Fruit fly (Drosophila melanogaster) whole organism, embryonic: ENCODE measurements around the gene CG7182.
A peak's percentile ranks its signal among the peaks of the same experiment; 100 is the strongest.

Experiments used
- BEAF-32 ChIP-seq: fragments of 200-800 bp; sonication (Bioruptor generic); optimal IDR thresholded peaks from 3 replicates; lab custom pipeline; 2017; ENCODE audit warnings: missing biosample characterization, missing genetic modification characterization, mild to moderate bottlenecking, moderate library complexity, missing genetic modification reagents
- Bdp1 ChIP-seq: fragments of 200-800 bp; sonication (Bioruptor generic); optimal IDR thresholded peaks from 3 replicates; lab custom pipeline; 2016; ENCODE audit warnings: missing biosample characterization, missing genetic modification characterization
- CG10267 ChIP-seq: fragments of 200-800 bp; sonication (Bioruptor generic); optimal IDR thresholded peaks from 2 replicates; lab custom pipeline; 2018; ENCODE audit warnings: missing biosample characterization, mild to moderate bottlenecking, missing genetic modification characterization, moderate library complexity
- CG10431 ChIP-seq: fragments of 200-800 bp; sonication (Bioruptor generic); optimal IDR thresholded peaks from 3 replicates; lab custom pipeline; 2018; ENCODE audit warnings: missing biosample characterization, mild to moderate bottlenecking, missing genetic modification characterization
- CG11398 ChIP-seq: fragments of 200-800 bp; sonication (Bioruptor generic); optimal IDR thresholded peaks from 2 replicates; lab custom pipeline; 2016; ENCODE audit warnings: missing biosample characterization, missing genetic modification characterization
- CG12219 ChIP-seq: fragments of 200-800 bp; sonication (Bioruptor generic); optimal IDR thresholded peaks from 3 replicates; lab custom pipeline; 2018; ENCODE audit warnings: missing biosample characterization, mild to moderate bottlenecking, missing genetic modification characterization
- CG12391 ChIP-seq: fragments of 200-800 bp; sonication (Bioruptor generic); optimal IDR thresholded peaks from 3 replicates; lab custom pipeline; 2018; ENCODE audit warnings: missing biosample characterization, mild to moderate bottlenecking, missing genetic modification characterization, moderate library complexity
- CG17568 ChIP-seq: fragments of 200-800 bp; sonication (Bioruptor generic); optimal IDR thresholded peaks from 2 replicates; lab custom pipeline; 2018; ENCODE audit warnings: missing biosample characterization, mild to moderate bottlenecking, missing genetic modification characterization, moderate library complexity
- CG1792 ChIP-seq: fragments of 200-800 bp; sonication (Bioruptor generic); optimal IDR thresholded peaks from 2 replicates; lab custom pipeline; 2016; ENCODE audit warnings: missing biosample characterization, missing genetic modification characterization
- CG18011 ChIP-seq: fragments of 200-800 bp; sonication (Bioruptor generic); optimal IDR thresholded peaks from 2 replicates; lab custom pipeline; 2017; ENCODE audit warnings: missing biosample characterization, missing genetic modification characterization, mild to moderate bottlenecking, moderate library complexity, missing genotype
- CG32772 ChIP-seq: fragments of 200-800 bp; sonication (Bioruptor generic); IDR thresholded peaks from 2 replicates; pipeline ENCODE4 v1.3.6; 2022; ENCODE audit warnings: missing biosample characterization, missing genetic modification characterization
- CG5245 ChIP-seq: fragments of 200-800 bp; sonication (Bioruptor generic); optimal IDR thresholded peaks from 3 replicates; lab custom pipeline; 2016; ENCODE audit warnings: missing biosample characterization, missing genetic modification characterization
- CG7372 ChIP-seq: fragments of 200-800 bp; sonication (Bioruptor generic); IDR thresholded peaks from 2 replicates; pipeline ENCODE4 v1.3.6; 2022; ENCODE audit warnings: missing biosample characterization, missing genetic modification characterization
- CG8478 ChIP-seq: fragments of >200 bp; optimal IDR thresholded peaks from 2 replicates; lab custom pipeline; 2018
- CG9727 ChIP-seq: fragments of 200-800 bp; sonication (Bioruptor generic); optimal IDR thresholded peaks from 3 replicates; lab custom pipeline; 2017; ENCODE audit warnings: missing biosample characterization, mild to moderate bottlenecking, missing genetic modification characterization
- CG9876 ChIP-seq: fragments of 200-800 bp; sonication (Bioruptor generic); optimal IDR thresholded peaks from 2 replicates; lab custom pipeline; 2016; ENCODE audit warnings: missing biosample characterization, missing genetic modification characterization
- Camta ChIP-seq: fragments of 200-800 bp; sonication (Bioruptor generic); optimal IDR thresholded peaks from 2 replicates; lab custom pipeline; 2016; ENCODE audit warnings: missing biosample characterization, missing genetic modification characterization
- Dbx ChIP-seq: fragments of 200-800 bp; sonication (Bioruptor generic); IDR thresholded peaks from 3 replicates; pipeline ENCODE4 v1.3.6; 2022; ENCODE audit warnings: missing biosample characterization, missing genetic modification characterization
- Dek ChIP-seq: fragments of 200-800 bp; sonication (Bioruptor generic); optimal IDR thresholded peaks from 3 replicates; lab custom pipeline; 2019; ENCODE audit warnings: missing biosample characterization, mild to moderate bottlenecking, missing genetic modification characterization, moderate library complexity
- Elba2 ChIP-seq: fragments of 200-800 bp; sonication (Bioruptor generic); optimal IDR thresholded peaks from 3 replicates; lab custom pipeline; 2016; ENCODE audit warnings: missing biosample characterization, missing genetic modification characterization
- HmgD ChIP-seq: fragments of 200-800 bp; sonication (Bioruptor generic); optimal IDR thresholded peaks from 3 replicates; lab custom pipeline; 2016; ENCODE audit warnings: missing biosample characterization, missing genetic modification characterization
- HmgZ ChIP-seq: fragments of 200-800 bp; sonication (Bioruptor generic); optimal IDR thresholded peaks from 2 replicates; lab custom pipeline; 2018; ENCODE audit warnings: missing biosample characterization, mild to moderate bottlenecking, missing genetic modification characterization
- NC2β ChIP-seq: fragments of 200-800 bp; sonication (Bioruptor generic); optimal IDR thresholded peaks from 2 replicates; lab custom pipeline; 2016; ENCODE audit warnings: missing biosample characterization, missing genetic modification characterization
- Nf-YC ChIP-seq: fragments of 200-800 bp; optimal IDR thresholded peaks from 3 replicates; lab custom pipeline; 2019; ENCODE audit warnings: missing biosample characterization, mild to moderate bottlenecking, missing genetic modification characterization, moderate library complexity
- Opbp ChIP-seq: fragments of 200-800 bp; sonication (Bioruptor generic); IDR thresholded peaks from 3 replicates; pipeline ENCODE4 v1.3.6; 2022; ENCODE audit warnings: missing biosample characterization, missing genetic modification characterization; ENCODE audit not compliant: partially characterized antibody
- Pdp1 ChIP-seq, 2 experiments: fragments of 200-800 bp; sonication (Bioruptor generic); optimal IDR thresholded peaks; 3 replicates each; lab custom pipeline; 2016; ENCODE audit warnings: missing biosample characterization in 2 of 2, missing genetic modification characterization in 2 of 2, mild to moderate bottlenecking in 1 of 2, moderate library complexity in 1 of 2
- Sox102F ChIP-seq: fragments of 200-800 bp; sonication (Bioruptor generic); optimal IDR thresholded peaks from 2 replicates; lab custom pipeline; 2018; ENCODE audit warnings: missing biosample characterization, mild to moderate bottlenecking, missing genetic modification characterization, moderate library complexity
- Sry-δ ChIP-seq: fragments of 200-800 bp; sonication (Bioruptor generic); optimal IDR thresholded peaks from 2 replicates; lab custom pipeline; 2016; ENCODE audit warnings: missing biosample characterization, missing genetic modification characterization
- br ChIP-seq: fragments of >200 bp; optimal IDR thresholded peaks from 2 replicates; lab custom pipeline; 2017
- cad ChIP-seq: fragments of >200 bp; optimal IDR thresholded peaks from 2 replicates; lab custom pipeline; 2017; ENCODE audit warnings: missing biosample characterization, missing genetic modification characterization
- cato ChIP-seq: fragments of 200-800 bp; sonication (Bioruptor generic); optimal IDR thresholded peaks from 2 replicates; lab custom pipeline; 2016; ENCODE audit warnings: missing biosample characterization, missing genetic modification characterization, borderline replicate concordance
- dati ChIP-seq: fragments of 200-800 bp; sonication (Bioruptor generic); IDR thresholded peaks from 2 replicates; pipeline ENCODE4 v1.3.6; 2022; ENCODE audit warnings: missing biosample characterization, missing genetic modification characterization
- dysf ChIP-seq: fragments of 200-800 bp; sonication (Bioruptor generic); IDR thresholded peaks from 3 replicates; pipeline ENCODE4 v1.3.6; 2022; ENCODE audit warnings: missing biosample characterization, missing genetic modification characterization
- ems ChIP-seq: fragments of 200-800 bp; sonication (Bioruptor generic); optimal IDR thresholded peaks from 3 replicates; lab custom pipeline; 2016; ENCODE audit warnings: missing biosample characterization, missing genetic modification characterization
- esg ChIP-seq: fragments of 200-800 bp; sonication (Bioruptor generic); conservative IDR thresholded peaks from 2 replicates; pipeline ENCODE4 v1.3.6; 2022; ENCODE audit warnings: missing biosample characterization, missing genetic modification characterization
- fru ChIP-seq: fragments of >200 bp; optimal IDR thresholded peaks from 2 replicates; lab custom pipeline; 2017
- fu2 ChIP-seq: fragments of 200-800 bp; sonication (Bioruptor generic); optimal IDR thresholded peaks from 2 replicates; lab custom pipeline; 2016; ENCODE audit warnings: missing biosample characterization, missing genetic modification characterization
- hbn ChIP-seq: fragments of 200-800 bp; sonication (Bioruptor generic); IDR thresholded peaks from 2 replicates; pipeline ENCODE4 v1.3.6; 2022; ENCODE audit warnings: missing biosample characterization, missing genetic modification characterization; ENCODE audit not compliant: partially characterized antibody
- kay ChIP-seq: fragments of 200-800 bp; sonication (Bioruptor generic); optimal IDR thresholded peaks from 2 replicates; lab custom pipeline; 2016; ENCODE audit warnings: missing biosample characterization, missing genetic modification characterization
- lov ChIP-seq, 2 experiments: fragments of 200-800 bp in 1 of 2; fragments of >200 bp in 1 of 2; sonication (Bioruptor generic) in 1 of 2; IDR thresholded peaks in 1 of 2; optimal IDR thresholded peaks in 1 of 2; 2 replicates in 1 of 2; 3 replicates in 1 of 2; pipeline versions ENCODE4 v1.3.6 to Lab custom; 2017 to 2022; ENCODE audit warnings: missing biosample characterization in 1 of 2, missing genetic modification characterization in 1 of 2
- pum ChIP-seq: fragments of 200-800 bp; sonication (Bioruptor generic); optimal IDR thresholded peaks from 2 replicates; lab custom pipeline; 2016; ENCODE audit warnings: missing biosample characterization, missing genetic modification characterization
- repo ChIP-seq: fragments of 200-800 bp; sonication (Bioruptor generic); optimal IDR thresholded peaks from 2 replicates; lab custom pipeline; 2016; ENCODE audit warnings: missing biosample characterization, missing genetic modification characterization
- slbo ChIP-seq: fragments of 200-800 bp; sonication (Bioruptor generic); IDR thresholded peaks from 2 replicates; pipeline ENCODE4 v1.3.6; 2022; ENCODE audit warnings: missing biosample characterization, missing genetic modification characterization
- sna ChIP-seq: fragments of 200-800 bp; sonication (Bioruptor generic); IDR thresholded peaks from 2 replicates; pipeline ENCODE4 v1.3.6; 2022; ENCODE audit warnings: missing biosample characterization, missing genetic modification characterization; ENCODE audit not compliant: partially characterized antibody
- sob ChIP-seq: fragments of 200-800 bp; sonication (Bioruptor generic); IDR thresholded peaks from 2 replicates; pipeline ENCODE4 v1.3.6; 2022; ENCODE audit warnings: missing biosample characterization, missing genetic modification characterization
- tap ChIP-seq: fragments of 200-800 bp; optimal IDR thresholded peaks from 3 replicates; lab custom pipeline; 2019; ENCODE audit warnings: missing biosample characterization, mild to moderate bottlenecking, missing genetic modification characterization, moderate library complexity
- tio ChIP-seq: fragments of 200-800 bp; sonication (Bioruptor generic); optimal IDR thresholded peaks from 2 replicates; lab custom pipeline; 2017; ENCODE audit warnings: missing biosample characterization, missing genetic modification characterization, inconsistent platforms
- toy ChIP-seq: fragments of 200-800 bp; sonication (Bioruptor generic); IDR thresholded peaks from 2 replicates; pipeline ENCODE4 v1.3.6; 2022; ENCODE audit warnings: missing biosample characterization, missing genetic modification characterization
- twi ChIP-seq: fragments of 200-800 bp; optimal IDR thresholded peaks from 2 replicates; lab custom pipeline; 2019; ENCODE audit warnings: missing biosample characterization, mild to moderate bottlenecking, missing genetic modification characterization, moderate library complexity
- vnd ChIP-seq: fragments of 200-800 bp; sonication (Bioruptor generic); IDR thresholded peaks from 3 replicates; pipeline ENCODE4 v1.3.6; 2022; ENCODE audit warnings: missing biosample characterization, missing genetic modification characterization; ENCODE audit not compliant: partially characterized antibody

CG7182 gene

dm6 chr3L:8315141-8315816 is 30.9 kb downstream of the CG7182 start, which contains the start of gene Cpsf6 (continued):
- TF ChIP-seq tio (GFP tag; lab: Kevin White, UChicago) (peak; percentile 20), CG12219 (GFP tag; lab: Kevin White, UChicago) (peak; percentile 33), hbn (no peak), dati (GFP tag; lab: Robert Waterston, UW) (no peak), CG10267 (peak; percentile 79), esg (GFP tag; lab: Robert Waterston, UW) (peak; percentile 37; the same call in 1 of the 2 replicates), pum (no peak), HmgD (peak; percentile 62), br (no peak), cato (peak; percentile 19), toy (no peak), fru (no peak), CG11398 (GFP tag; lab: Kevin White, UChicago) (no peak), Pdp1 (GFP tag; optimal IDR thresholded peaks at IDR 0.05; lab: Kevin White, UChicago) (peak in 1 of 2 experiments; percentile 40), CG32772 (GFP tag; lab: Robert Waterston, UW) (no peak), CG8478 (peak; percentile 88), CG12391 (tag; lab: Kevin White, UChicago) (peak; percentile 87), cad (GFP tag; lab: Kevin White, UChicago) (no peak), repo (no peak), CG1792 (GFP tag; lab: Kevin White, UChicago) (no peak), CG10431 (GFP tag; lab: Kevin White, UChicago) (no peak), CG9876 (GFP tag; lab: Kevin White, UChicago) (no peak), vnd (no peak), CG17568 (peak; percentile 84), NC2β (GFP tag; lab: Kevin White, UChicago) (no peak), Bdp1 (GFP tag; lab: Kevin White, UChicago) (peak; percentile 29), CG7372 (GFP tag; lab: Robert Waterston, UW) (peak; percentile 68), dysf (GFP tag; lab: Robert Waterston, UW) (peak; percentile 71; the same call in 2 of the 3 replicates), Dek (peak; percentile 65), kay (GFP tag; lab: Kevin White, UChicago) (peak; percentile 27), Opbp (GFP tag; lab: Robert Waterston, UW) (no peak), Sry-δ (GFP tag; lab: Kevin White, UChicago) (peak; percentile 41), tap (no peak), fu2 (no peak), Dbx (GFP tag; lab: Robert Waterston, UW) (0 out of 3 replicates have a peak, but pooled peaks have one; percentile 51), HmgZ (tag; lab: Kevin White, UChicago) (peak; percentile 53), Camta (peak; percentile 9), Elba2 (peak; percentile 16), ems (GFP tag; lab: Kevin White, UChicago) (peak; percentile 35), slbo (GFP tag; lab: Robert Waterston, UW) (peak; percentile 80), lov (optimal IDR thresholded peaks at IDR 0.05; lab: Kevin White, UChicago) (no peak), lov (GFP tag; IDR thresholded peaks at IDR 0.05; lab: Robert Waterston, UW) (no peak), Nf-YC (tag; lab: Kevin White, UChicago) (peak; percentile 66), CG18011 (GFP tag; lab: Kevin White, UChicago) (peak; percentile 24), CG9727 (GFP tag; lab: Kevin White, UChicago) (peak; percentile 48), Sox102F (GFP tag; lab: Kevin White, UChicago) (peak; percentile 76), sna (GFP tag; lab: Robert Waterston, UW) (no peak), BEAF-32 (GFP tag; lab: Kevin White, UChicago) (peak; percentile 54), CG5245 (GFP tag; lab: Kevin White, UChicago) (peak; percentile 25), twi (tag; lab: Kevin White, UChicago) (no peak), sob (GFP tag; lab: Robert Waterston, UW) (peak; percentile 58)
